Worm (Caenorhabditis elegans): Measurements from ENCODE around the gene F14H12.8.

DNA sequence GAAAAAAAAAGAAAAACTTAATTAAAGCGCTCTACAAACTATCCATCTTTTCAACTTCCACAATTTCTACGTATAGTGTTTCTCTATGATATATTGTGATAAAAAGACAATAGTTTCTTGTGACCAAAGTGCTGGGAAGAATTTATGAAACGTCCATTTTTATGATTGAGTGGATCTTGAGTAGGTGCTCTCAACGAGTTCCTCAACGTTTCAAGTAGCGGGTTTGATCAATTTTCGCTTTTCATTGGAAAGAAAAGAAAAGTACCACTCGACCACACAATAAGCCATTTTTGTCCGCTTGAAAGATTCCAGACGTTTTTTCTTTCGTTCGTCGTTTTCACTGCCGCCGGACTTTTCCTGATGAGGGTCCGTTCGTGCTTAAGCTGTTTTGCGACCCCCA, 32.7 kb upstream of the F14H12.8 start:
- TF ChIP-seq fkh-10 (GFP tag; optimal IDR thresholded peaks at IDR 0.05) (no peak), pha-4 (tag; optimal IDR thresholded peaks at IDR 0.05) (no peak), tbx-7 (tag; optimal IDR thresholded peaks at IDR 0.05) (no peak), ztf-16 (tag; optimal IDR thresholded peaks at IDR 0.05) (no peak), pqm-1 (tag; optimal IDR thresholded peaks at IDR 0.05) (no peak)
